Worm (Caenorhabditis elegans) whole organism, L2 larva: ENCODE measurements around the gene F22E5.13.

ENCODE experiments used
- C34F6.9 ChIP-seq: fragments of 150-350 bp; optimal IDR thresholded peaks from 2 replicates; lab custom pipeline; 2014; ENCODE audit warnings: missing biosample characterization, missing genetic modification characterization
- F13H6.1 ChIP-seq: sonication (generic microtip); optimal IDR thresholded peaks from 2 replicates; lab custom pipeline; 2016; ENCODE audit warnings: missing genetic modification characterization, missing compliant biosample characterization
- R02D3.7 ChIP-seq: fragments of 150-350 bp; optimal IDR thresholded peaks from 2 replicates; lab custom pipeline; 2014; ENCODE audit warnings: missing biosample characterization, missing genetic modification characterization
- Y55F3AM.14 ChIP-seq: fragments of 200-800 bp; sonication (Bioruptor generic); optimal IDR thresholded peaks from 2 replicates; lab custom pipeline; 2018; ENCODE audit warnings: mild to moderate bottlenecking, missing genetic modification characterization, missing compliant biosample characterization
- ZK546.5 ChIP-seq: sonication (generic microtip); optimal IDR thresholded peaks from 2 replicates; lab custom pipeline; 2017; ENCODE audit warnings: missing biosample characterization, missing genetic modification characterization
- alr-1 ChIP-seq: fragments of 150-350 bp; optimal IDR thresholded peaks from 2 replicates; lab custom pipeline; 2014; ENCODE audit warnings: missing biosample characterization, missing genetic modification characterization
- aly-2 ChIP-seq: fragments of 150-350 bp; optimal IDR thresholded peaks from 2 replicates; lab custom pipeline; 2014; ENCODE audit warnings: missing biosample characterization, missing genetic modification characterization
- ama-1 ChIP-seq: fragments of 150-350 bp; optimal IDR thresholded peaks from 2 replicates; lab custom pipeline; 2018; ENCODE audit warnings: inconsistent platforms
- blmp-1 ChIP-seq: sonication (generic microtip); optimal IDR thresholded peaks from 2 replicates; lab custom pipeline; 2017; ENCODE audit warnings: missing genetic modification characterization, mild to moderate bottlenecking, missing compliant biosample characterization, antibody characterized with exemption, moderate library complexity; ENCODE audit not compliant: insufficient read depth
- ceh-16 ChIP-seq: fragments of 150-350 bp; optimal IDR thresholded peaks from 2 replicates; lab custom pipeline; 2014; ENCODE audit warnings: missing biosample characterization, missing genetic modification characterization
- crh-2 ChIP-seq: sonication (generic microtip); optimal IDR thresholded peaks from 2 replicates; lab custom pipeline; 2017; ENCODE audit warnings: missing biosample characterization, missing genetic modification characterization
- elt-1 ChIP-seq: fragments of 150-350 bp; optimal IDR thresholded peaks from 2 replicates; lab custom pipeline; 2014; ENCODE audit warnings: missing biosample characterization, missing genetic modification characterization
- fos-1 ChIP-seq: fragments of 150-350 bp; optimal IDR thresholded peaks from 2 replicates; lab custom pipeline; 2014; ENCODE audit warnings: missing biosample characterization, missing genetic modification characterization
- gmeb-1 ChIP-seq: fragments of 150-350 bp; optimal IDR thresholded peaks from 2 replicates; lab custom pipeline; 2014; ENCODE audit warnings: missing biosample characterization, missing genetic modification characterization
- lin-11 ChIP-seq: fragments of 150-350 bp; sonication (generic microtip); optimal IDR thresholded peaks from 2 replicates; lab custom pipeline; 2014; ENCODE audit warnings: missing biosample characterization, missing genetic modification characterization, inconsistent platforms, mixed read lengths
- lin-13 ChIP-seq: fragments of 150-350 bp; optimal IDR thresholded peaks from 2 replicates; lab custom pipeline; 2014; ENCODE audit warnings: missing biosample characterization, missing genetic modification reagents, missing genetic modification characterization
- lin-39 ChIP-seq: fragments of 150-350 bp; optimal IDR thresholded peaks from 2 replicates; lab custom pipeline; 2014; ENCODE audit warnings: missing biosample characterization, missing genetic modification reagents, missing genetic modification characterization
- lsy-2 ChIP-seq, 2 experiments: fragments of 150-350 bp in 1 of 2; sonication (generic microtip) in 1 of 2; optimal IDR thresholded peaks; 2 replicates each; lab custom pipeline; 2014 to 2017; ENCODE audit warnings: missing biosample characterization in 2 of 2, missing genetic modification characterization in 2 of 2
- mab-5 ChIP-seq: fragments of 150-350 bp; optimal IDR thresholded peaks from 2 replicates; lab custom pipeline; 2014; ENCODE audit warnings: missing biosample characterization, missing genetic modification characterization
- mbf-1 ChIP-seq: sonication (generic microtip); optimal IDR thresholded peaks from 2 replicates; lab custom pipeline; 2017; ENCODE audit warnings: missing biosample characterization, missing genetic modification characterization
- mdl-1 ChIP-seq, 2 experiments: fragments of 150-350 bp in 1 of 2; sonication (generic microtip) in 1 of 2; optimal IDR thresholded peaks; 2 replicates each; lab custom pipeline; 2017; ENCODE audit warnings: missing biosample characterization in 2 of 2, missing genetic modification characterization in 2 of 2
- nhr-11 ChIP-seq: fragments of 150-350 bp; optimal IDR thresholded peaks from 2 replicates; lab custom pipeline; 2014; ENCODE audit warnings: missing biosample characterization, missing genetic modification characterization
- nhr-129 ChIP-seq: fragments of 150-350 bp; optimal IDR thresholded peaks from 2 replicates; lab custom pipeline; 2014; ENCODE audit warnings: missing biosample characterization, missing genetic modification characterization
- nhr-21 ChIP-seq: fragments of 150-350 bp; optimal IDR thresholded peaks from 2 replicates; lab custom pipeline; 2014; ENCODE audit warnings: missing biosample characterization, missing genetic modification characterization
- nhr-25 ChIP-seq: fragments of 150-350 bp; sonication (generic microtip); optimal IDR thresholded peaks from 3 replicates; lab custom pipeline; 2014; ENCODE audit warnings: missing biosample characterization, missing genetic modification characterization
- nhr-6 ChIP-seq: fragments of 150-350 bp; optimal IDR thresholded peaks from 2 replicates; lab custom pipeline; 2014; ENCODE audit warnings: missing biosample characterization, missing genetic modification characterization
- peb-1 ChIP-seq: fragments of 150-350 bp; optimal IDR thresholded peaks from 2 replicates; lab custom pipeline; 2014; ENCODE audit warnings: missing biosample characterization, missing genetic modification characterization
- sem-4 ChIP-seq: fragments of 150-350 bp; optimal IDR thresholded peaks from 2 replicates; lab custom pipeline; 2014; ENCODE audit warnings: missing biosample characterization, missing genetic modification reagents, missing genetic modification characterization
- sma-3 ChIP-seq: sonication (generic microtip); optimal IDR thresholded peaks from 2 replicates; lab custom pipeline; 2016; ENCODE audit warnings: missing genetic modification reagents, missing genetic modification characterization, missing compliant biosample characterization
- sma-9 ChIP-seq, 2 experiments: fragments of 150-350 bp in 1 of 2; sonication (generic microtip) in 1 of 2; optimal IDR thresholded peaks; 2 replicates each; lab custom pipeline; 2014 to 2016; ENCODE audit warnings: missing genetic modification characterization in 2 of 2, mild to moderate bottlenecking in 1 of 2, missing biosample characterization in 1 of 2, missing compliant biosample characterization in 1 of 2, missing genetic modification reagents in 1 of 2, moderate library complexity in 1 of 2
- snpc-4 ChIP-seq: fragments of 150-350 bp; optimal IDR thresholded peaks from 2 replicates; lab custom pipeline; 2014; ENCODE audit warnings: missing biosample characterization, missing genetic modification characterization
- unc-39 ChIP-seq: fragments of 150-350 bp; optimal IDR thresholded peaks from 2 replicates; lab custom pipeline; 2014; ENCODE audit warnings: missing biosample characterization, missing genetic modification characterization
- unc-62 ChIP-seq: fragments of 150-350 bp; optimal IDR thresholded peaks from 2 replicates; lab custom pipeline; 2014; ENCODE audit warnings: missing biosample characterization, missing genetic modification reagents, missing genetic modification characterization
- ztf-11 ChIP-seq: sonication (generic microtip); optimal IDR thresholded peaks from 2 replicates; lab custom pipeline; 2017; ENCODE audit warnings: missing biosample characterization, missing genetic modification characterization

Gene F22E5.13

ce11 chrII:2686985-2687675 lies 37.7 kb upstream of the F22E5.13 start, which contains the start of the genes sup-9 and nspf-1:
Gene sup-9 (minus strand): TSS chrII:2687027.
Gene nspf-1 (plus strand): TSS chrII:2687625.
- peak; percentile 44 for TF ChIP-seq F13H6.1 (tag; lab: Kevin White, UChicago)
- TF ChIP-seq elt-1 (tag; lab: Kevin White, UChicago), result no peak
- peak in 1 of 2 experiments; percentile 28 for TF ChIP-seq lsy-2 (tag; optimal IDR thresholded peaks at IDR 0.05; lab: Kevin White, UChicago)
- TF ChIP-seq sem-4 (tag; lab: Kevin White, UChicago), result peak; percentile 24
- peak; percentile 49 for TF ChIP-seq sma-9 (GFP tag; optimal IDR thresholded peaks at IDR 0.05; lab: Kevin White, UChicago)
- no peak for TF ChIP-seq sma-9 (tag; optimal IDR thresholded peaks at IDR 0.05; lab: Kevin White, UChicago)
- TF ChIP-seq nhr-25 (tag; lab: Kevin White, UChicago), result no peak
- peak; percentile 26 for TF ChIP-seq C34F6.9 (tag; lab: Kevin White, UChicago)
- TF ChIP-seq lin-13 (GFP tag; lab: Kevin White, UChicago), result peak; percentile 59
- no peak for TF ChIP-seq alr-1 (tag; lab: Kevin White, UChicago)

ce11 chrII:2684783-2685182 lies 35.3 kb upstream of the F22E5.13 start:
- TF ChIP-seq unc-62 (GFP tag; lab: Kevin White, UChicago), result no peak

ce11 chrII:2684208-2684607 lies 34.8 kb upstream of the F22E5.13 start, which contains the start of gene ceh-87:
Gene ceh-87 (minus strand): TSS chrII:2684308.
- TF ChIP-seq mab-5 (tag; lab: Kevin White, UChicago) (no peak), lin-11 (no peak), ama-1 (no peak), sma-3 (GFP tag; lab: Kevin White, UChicago) (no peak), Y55F3AM.14 (GFP tag; lab: Kevin White, UChicago) (no peak), unc-62 (GFP tag; lab: Kevin White, UChicago) (no peak), nhr-129 (tag; lab: Kevin White, UChicago) (no peak), lin-39 (tag; lab: Kevin White, UChicago) (no peak), mdl-1 (tag; optimal IDR thresholded peaks at IDR 0.05; lab: Kevin White, UChicago) (no peak), ceh-16 (tag; lab: Kevin White, UChicago) (no peak), ztf-11 (tag; lab: Kevin White, UChicago) (no peak), ZK546.5 (tag; lab: Kevin White, UChicago) (no peak), crh-2 (no peak)

ce11 chrII:2681118-2681517 lies 31.7 kb upstream of the F22E5.13 start, which contains the start of gene F34D6.1:
Gene F34D6.1 (minus strand): TSS chrII:2681218.
- TF ChIP-seq peb-1 (no peak), nhr-11 (tag; lab: Kevin White, UChicago) (no peak), ztf-11 (tag; lab: Kevin White, UChicago) (no peak), blmp-1 (tag; lab: Kevin White, UChicago) (no peak), nhr-21 (tag; lab: Kevin White, UChicago) (no peak), unc-39 (tag; lab: Kevin White, UChicago) (no peak), Y55F3AM.14 (GFP tag; lab: Kevin White, UChicago) (no peak), aly-2 (tag; lab: Kevin White, UChicago) (no peak), mab-5 (tag; lab: Kevin White, UChicago) (no peak), elt-1 (tag; lab: Kevin White, UChicago) (no peak), snpc-4 (tag; lab: Kevin White, UChicago) (no peak), R02D3.7 (no peak), F13H6.1 (tag; lab: Kevin White, UChicago) (no peak), mbf-1 (tag; lab: Kevin White, UChicago) (no peak), nhr-129 (tag; lab: Kevin White, UChicago) (no peak), alr-1 (tag; lab: Kevin White, UChicago) (no peak), mdl-1 (tag; optimal IDR thresholded peaks at IDR 0.05; lab: Kevin White, UChicago) (no peak)
- TF ChIP-seq, all 48 proteins: peak for 0

ce11 chrII:2677534-2678168 lies 28.2 kb upstream of the F22E5.13 start, which contains the start of gene F22E5.17:
Gene F22E5.17 (plus strand): TSS chrII:2678041.
- peak; percentile 88 for TF ChIP-seq fos-1
- peak; percentile 19 for TF ChIP-seq gmeb-1 (tag; lab: Kevin White, UChicago)
- TF ChIP-seq mab-5 (tag; lab: Kevin White, UChicago), result no peak
- no peak for TF ChIP-seq lin-13 (GFP tag; lab: Kevin White, UChicago)
- peak; percentile 77 for TF ChIP-seq sma-9 (GFP tag; optimal IDR thresholded peaks at IDR 0.05; lab: Kevin White, UChicago)
- TF ChIP-seq sma-9 (tag; optimal IDR thresholded peaks at IDR 0.05; lab: Kevin White, UChicago), result no peak
- TF ChIP-seq F13H6.1 (tag; lab: Kevin White, UChicago), result peak; percentile 1
- TF ChIP-seq nhr-6 (tag; lab: Kevin White, UChicago), result no peak
